Fruit fly (Drosophila melanogaster) whole organism, embryonic: ENCODE data around the gene CG3434.

Experiments used
- Asciz ChIP-seq: fragments of 200-800 bp; sonication (Bioruptor generic); optimal IDR thresholded peaks from 2 replicates; lab custom pipeline; 2017; ENCODE audit warnings: missing biosample characterization, mild to moderate bottlenecking, missing genetic modification characterization, missing genetic modification reagents
- CG10543 ChIP-seq: fragments of 200-800 bp; sonication (Bioruptor generic); optimal IDR thresholded peaks from 3 replicates; lab custom pipeline; 2017; ENCODE audit warnings: missing biosample characterization, mild to moderate bottlenecking, missing genetic modification characterization, moderate library complexity
- CG11085 ChIP-seq: fragments of 200-800 bp; sonication (Bioruptor generic); IDR thresholded peaks from 2 replicates; pipeline ENCODE4 v1.3.6; 2022; ENCODE audit warnings: missing biosample characterization, missing genetic modification characterization
- CG11723 ChIP-seq: fragments of 200-800 bp; sonication (Bioruptor generic); optimal IDR thresholded peaks from 2 replicates; lab custom pipeline; 2017; ENCODE audit warnings: missing biosample characterization, mild to moderate bottlenecking, missing genetic modification characterization
- CG12744 ChIP-seq: fragments of 200-800 bp; sonication (Bioruptor generic); optimal IDR thresholded peaks from 2 replicates; lab custom pipeline; 2016; ENCODE audit warnings: missing biosample characterization, missing genetic modification characterization
- CG13296 ChIP-seq: fragments of 200-800 bp; sonication (Bioruptor generic); optimal IDR thresholded peaks from 3 replicates; lab custom pipeline; 2018; ENCODE audit warnings: missing biosample characterization, mild to moderate bottlenecking, missing genetic modification characterization
- CG13894 ChIP-seq: fragments of 200-800 bp; sonication (Bioruptor generic); optimal IDR thresholded peaks from 3 replicates; lab custom pipeline; 2018; ENCODE audit warnings: missing biosample characterization, mild to moderate bottlenecking, missing genetic modification characterization, moderate library complexity
- CG15073 ChIP-seq: fragments of 200-800 bp; sonication (Bioruptor generic); optimal IDR thresholded peaks from 2 replicates; lab custom pipeline; 2016; ENCODE audit warnings: missing biosample characterization, missing genetic modification characterization
- CG16813 ChIP-seq: fragments of 200-800 bp; sonication (Bioruptor generic); IDR thresholded peaks from 3 replicates; pipeline ENCODE4 v1.3.6; 2022; ENCODE audit warnings: missing biosample characterization, missing genetic modification characterization; ENCODE audit not compliant: partially characterized antibody
- CG17829 ChIP-seq: fragments of 200-800 bp; optimal IDR thresholded peaks from 2 replicates; lab custom pipeline; 2019; ENCODE audit warnings: missing biosample characterization, mild to moderate bottlenecking, missing genetic modification characterization, moderate library complexity
- CG3065 ChIP-seq: fragments of 200-800 bp; sonication (Bioruptor generic); optimal IDR thresholded peaks from 2 replicates; lab custom pipeline; 2016; ENCODE audit warnings: missing biosample characterization, missing genetic modification characterization
- CG4424 ChIP-seq: fragments of 200-800 bp; sonication (Bioruptor generic); optimal IDR thresholded peaks from 3 replicates; lab custom pipeline; 2016; ENCODE audit warnings: missing biosample characterization, missing genetic modification characterization
- CG7839 ChIP-seq: fragments of 200-800 bp; sonication (Bioruptor generic); optimal IDR thresholded peaks from 3 replicates; lab custom pipeline; 2018; ENCODE audit warnings: missing biosample characterization, mild to moderate bottlenecking, missing genetic modification characterization, moderate library complexity
- Deaf1 ChIP-seq: fragments of 200-800 bp; optimal IDR thresholded peaks from 3 replicates; lab custom pipeline; 2019; ENCODE audit warnings: missing biosample characterization, mild to moderate bottlenecking, missing genetic modification characterization, moderate library complexity
- Dip3 ChIP-seq: fragments of 200-800 bp; sonication (Bioruptor generic); optimal IDR thresholded peaks from 3 replicates; lab custom pipeline; 2016; ENCODE audit warnings: missing biosample characterization, missing genetic modification characterization
- Dll ChIP-seq: fragments of 200-800 bp; sonication (Bioruptor generic); IDR thresholded peaks from 4 replicates; pipeline ENCODE4 v1.3.6; 2022; ENCODE audit warnings: missing biosample characterization, missing genetic modification characterization; ENCODE audit not compliant: partially characterized antibody
- Doc2 ChIP-seq: fragments of 200-800 bp; sonication (Bioruptor generic); IDR thresholded peaks from 2 replicates; pipeline ENCODE4 v1.3.6; 2022; ENCODE audit warnings: missing biosample characterization, missing genetic modification characterization
- Ets65A ChIP-seq: fragments of 200-800 bp; sonication (Bioruptor generic); peaks from one replicate; lab custom pipeline; 2016; ENCODE audit warnings: missing biosample characterization, missing genetic modification characterization
- Ets97D ChIP-seq: fragments of 200-800 bp; sonication (Bioruptor generic); optimal IDR thresholded peaks from 3 replicates; lab custom pipeline; 2016; ENCODE audit warnings: missing biosample characterization, missing genetic modification characterization
- Fer1 ChIP-seq: fragments of 200-800 bp; sonication (Bioruptor generic); optimal IDR thresholded peaks from 2 replicates; lab custom pipeline; 2017; ENCODE audit warnings: missing biosample characterization, mild to moderate bottlenecking, missing genetic modification characterization
- GATAe ChIP-seq: fragments of 200-800 bp; sonication (Bioruptor generic); conservative IDR thresholded peaks from 2 replicates; pipeline ENCODE4 v1.3.6; 2022; ENCODE audit warnings: missing biosample characterization, missing genetic modification characterization
- Hey ChIP-seq: fragments of 200-800 bp; sonication (Bioruptor generic); optimal IDR thresholded peaks from 3 replicates; lab custom pipeline; 2018; ENCODE audit warnings: missing biosample characterization, mild to moderate bottlenecking, missing genetic modification characterization
- HmgZ ChIP-seq: fragments of 200-800 bp; sonication (Bioruptor generic); optimal IDR thresholded peaks from 2 replicates; lab custom pipeline; 2018; ENCODE audit warnings: missing biosample characterization, mild to moderate bottlenecking, missing genetic modification characterization
- Hmx ChIP-seq: fragments of 200-800 bp; sonication (Bioruptor generic); optimal IDR thresholded peaks from 2 replicates; lab custom pipeline; 2016; ENCODE audit warnings: missing biosample characterization, missing genetic modification characterization
- Kr ChIP-seq: fragments of 200-800 bp; sonication (Bioruptor generic); optimal IDR thresholded peaks from 2 replicates; lab custom pipeline; 2017; ENCODE audit warnings: missing biosample characterization, mild to moderate bottlenecking, missing genetic modification characterization
- Med ChIP-seq: fragments of 200-800 bp; sonication (Bioruptor generic); peaks from one replicate; lab custom pipeline; 2016; ENCODE audit warnings: missing biosample characterization, missing genetic modification characterization, mild to moderate bottlenecking, inconsistent platforms, moderate library complexity
- Nf-YA ChIP-seq: fragments of 200-800 bp; sonication (Bioruptor generic); IDR thresholded peaks from 2 replicates; pipeline ENCODE4 v1.3.6; 2022; ENCODE audit warnings: missing biosample characterization, missing genetic modification characterization
- Nf-YB ChIP-seq: fragments of 200-800 bp; sonication (Bioruptor generic); optimal IDR thresholded peaks from 3 replicates; lab custom pipeline; 2019; ENCODE audit warnings: missing biosample characterization, mild to moderate bottlenecking, missing genetic modification characterization, moderate library complexity
- Nf-YC ChIP-seq: fragments of 200-800 bp; optimal IDR thresholded peaks from 3 replicates; lab custom pipeline; 2019; ENCODE audit warnings: missing biosample characterization, mild to moderate bottlenecking, missing genetic modification characterization, moderate library complexity
- Oli ChIP-seq: fragments of 200-800 bp; sonication (Bioruptor generic); optimal IDR thresholded peaks from 2 replicates; lab custom pipeline; 2018; ENCODE audit warnings: missing biosample characterization, mild to moderate bottlenecking, missing genetic modification characterization, moderate library complexity
- Rfx ChIP-seq: fragments of 200-800 bp; sonication (Bioruptor generic); IDR thresholded peaks from 2 replicates; pipeline ENCODE4 v1.3.6; 2022; ENCODE audit warnings: missing biosample characterization, missing genetic modification characterization
- Sox102F ChIP-seq: fragments of 200-800 bp; sonication (Bioruptor generic); optimal IDR thresholded peaks from 2 replicates; lab custom pipeline; 2018; ENCODE audit warnings: missing biosample characterization, mild to moderate bottlenecking, missing genetic modification characterization, moderate library complexity
- abd-A ChIP-seq: fragments of 200-800 bp; sonication (Bioruptor generic); optimal IDR thresholded peaks from 3 replicates; lab custom pipeline; 2019; ENCODE audit warnings: missing biosample characterization, mild to moderate bottlenecking, missing genetic modification characterization, moderate library complexity
- ac ChIP-seq: fragments of 200-800 bp; sonication (Bioruptor generic); optimal IDR thresholded peaks from 3 replicates; lab custom pipeline; 2017; ENCODE audit warnings: missing biosample characterization, mild to moderate bottlenecking, missing genetic modification characterization
- chinmo ChIP-seq: fragments of 200-800 bp; sonication (Bioruptor generic); IDR thresholded peaks from 4 replicates; pipeline ENCODE4 v1.3.6; 2022; ENCODE audit warnings: missing biosample characterization, missing genetic modification characterization; ENCODE audit not compliant: partially characterized antibody
- chm ChIP-seq: fragments of 200-800 bp; sonication (Bioruptor generic); IDR thresholded peaks from 2 replicates; pipeline ENCODE4 v1.3.6; 2022; ENCODE audit warnings: missing biosample characterization, missing genetic modification characterization
- crol ChIP-seq: fragments of 200-800 bp; sonication (Bioruptor generic); IDR thresholded peaks from 2 replicates; pipeline ENCODE4 v1.3.6; 2022; ENCODE audit warnings: missing biosample characterization, missing genetic modification characterization
- dan ChIP-seq: fragments of 200-800 bp; sonication (Bioruptor generic); IDR thresholded peaks from 2 replicates; pipeline ENCODE4 v1.3.6; 2022; ENCODE audit warnings: missing biosample characterization, missing genetic modification characterization
- en ChIP-seq: fragments of 200-800 bp; sonication (Bioruptor generic); optimal IDR thresholded peaks from 2 replicates; lab custom pipeline; 2016; ENCODE audit warnings: missing biosample characterization, missing genetic modification characterization
- exex ChIP-seq: fragments of 200-800 bp; sonication (Bioruptor generic); optimal IDR thresholded peaks from 4 replicates; lab custom pipeline; 2018; ENCODE audit warnings: missing biosample characterization, mild to moderate bottlenecking, missing genetic modification characterization, moderate library complexity
- hb ChIP-seq: fragments of 200-800 bp; sonication (Bioruptor generic); IDR thresholded peaks from 3 replicates; pipeline ENCODE4 v1.3.6; 2022; ENCODE audit warnings: missing biosample characterization, missing genetic modification characterization; ENCODE audit not compliant: partially characterized antibody
- insv ChIP-seq, 2 experiments: fragments of 200-800 bp; sonication (Bioruptor generic); optimal IDR thresholded peaks; 3 replicates each; lab custom pipeline; 2016 to 2018; ENCODE audit warnings: missing biosample characterization in 2 of 2, missing genetic modification characterization in 2 of 2
- lbe ChIP-seq: fragments of 200-800 bp; sonication (Bioruptor generic); optimal IDR thresholded peaks from 2 replicates; lab custom pipeline; 2016; ENCODE audit warnings: missing biosample characterization, mild to moderate bottlenecking, missing genetic modification characterization
- nerfin-2 ChIP-seq: fragments of 200-800 bp; sonication (Bioruptor generic); IDR thresholded peaks from 2 replicates; pipeline ENCODE4 v1.3.6; 2022; ENCODE audit warnings: missing biosample characterization, missing genetic modification characterization; ENCODE audit not compliant: partially characterized antibody
- peb ChIP-seq: fragments of 200-800 bp; sonication (Bioruptor generic); IDR thresholded peaks from 2 replicates; pipeline ENCODE4 v1.3.6; 2022; ENCODE audit warnings: missing biosample characterization, missing genetic modification characterization
- pzg ChIP-seq: fragments of 200-800 bp; sonication (Bioruptor generic); optimal IDR thresholded peaks from 3 replicates; lab custom pipeline; 2018; ENCODE audit warnings: missing biosample characterization, mild to moderate bottlenecking, missing genetic modification characterization, moderate library complexity
- sr ChIP-seq: fragments of 200-800 bp; sonication (Bioruptor generic); IDR thresholded peaks from 3 replicates; pipeline ENCODE4 v1.3.6; 2022; ENCODE audit warnings: missing biosample characterization, missing genetic modification characterization
- sug ChIP-seq: fragments of 200-800 bp; optimal IDR thresholded peaks from 2 replicates; lab custom pipeline; 2019; ENCODE audit warnings: missing biosample characterization, mild to moderate bottlenecking, missing genetic modification characterization, moderate library complexity
- wdn ChIP-seq: fragments of 200-800 bp; sonication (Bioruptor generic); IDR thresholded peaks from 2 replicates; pipeline ENCODE4 v1.3.6; 2022; ENCODE audit warnings: missing biosample characterization, missing genetic modification characterization

CG3434 gene

DNA sequence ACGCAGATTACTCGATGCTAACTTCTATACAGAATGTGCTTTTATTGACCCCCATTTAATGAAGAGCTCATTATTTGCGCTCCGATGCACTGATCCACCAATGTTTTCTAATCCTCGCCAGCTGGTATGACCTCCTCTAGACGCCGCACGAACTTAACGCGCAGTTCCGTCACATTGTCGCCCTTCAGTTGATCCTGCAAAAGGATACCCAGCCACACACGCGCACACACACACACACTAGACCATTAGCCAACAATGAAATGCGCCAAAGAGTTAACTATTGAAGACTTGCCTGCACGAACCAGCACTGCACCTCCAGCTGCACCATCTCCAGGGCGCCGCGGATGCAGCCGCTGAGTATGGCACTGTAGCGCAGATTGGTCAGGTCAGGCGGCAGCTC is 21.7 kb downstream of the CG3434 start:
- TF ChIP-seq Ets65A (GFP tag; lab: Kevin White, UChicago) (peak; percentile 68), Med (GFP tag; lab: Kevin White, UChicago) (peak; percentile 63), hb (GFP tag; lab: Robert Waterston, UW) (0 out of 3 replicates have a peak, but pooled peaks have one; percentile 28), CG16813 (GFP tag; lab: Robert Waterston, UW) (0 out of 3 replicates have a peak, but pooled peaks have one; percentile 36), chinmo (GFP tag; lab: Robert Waterston, UW) (0 out of 4 replicates have a peak, but pooled peaks have one; percentile 29), Nf-YC (tag; lab: Kevin White, UChicago) (no peak)

- TF ChIP-seq HmgZ (tag; lab: Kevin White, UChicago) = peak; percentile 13
- no peak for TF ChIP-seq Sox102F
- no peak for TF ChIP-seq Ets97D (GFP tag; lab: Kevin White, UChicago)
- TF ChIP-seq exex (tag; lab: Kevin White, UChicago) = peak; percentile 85
- no peak for TF ChIP-seq Dll (GFP tag; lab: Robert Waterston, UW)
- no peak for TF ChIP-seq wdn
- TF ChIP-seq abd-A (tag; lab: Kevin White, UChicago) = no peak
- TF ChIP-seq sr (GFP tag; lab: Robert Waterston, UW) = 0 out of 3 replicates have a peak, but pooled peaks have one; percentile 24
- no peak for TF ChIP-seq CG11085 (GFP tag; lab: Robert Waterston, UW)
- no peak for TF ChIP-seq Kr (GFP tag; lab: Kevin White, UChicago)
- peak; percentile 14; the same call in 1 of the 2 replicates for TF ChIP-seq Nf-YA (GFP tag; lab: Robert Waterston, UW)
- no peak for TF ChIP-seq nerfin-2 (GFP tag; lab: Robert Waterston, UW)
- no peak for TF ChIP-seq CG17829 (tag; lab: Kevin White, UChicago)
- TF ChIP-seq CG4424 (GFP tag; lab: Kevin White, UChicago) = no peak
- TF ChIP-seq Asciz (GFP tag; lab: Kevin White, UChicago) = no peak
- TF ChIP-seq Nf-YB (GFP tag; lab: Kevin White, UChicago) = peak; percentile 54
- no peak for TF ChIP-seq CG11723 (GFP tag; lab: Kevin White, UChicago)
- peak; percentile 17 for TF ChIP-seq CG10543
- TF ChIP-seq ac (GFP tag; lab: Kevin White, UChicago) = no peak
- peak; percentile 55 for TF ChIP-seq sug (tag; lab: Kevin White, UChicago)
- TF ChIP-seq CG7839 = no peak
- no peak for TF ChIP-seq crol (GFP tag; lab: Robert Waterston, UW)
- TF ChIP-seq GATAe (GFP tag; lab: Robert Waterston, UW) = peak; percentile 37; the same call in 1 of the 2 replicates
- no peak for TF ChIP-seq Hmx (GFP tag; lab: Kevin White, UChicago)
- TF ChIP-seq CG15073 (GFP tag; lab: Kevin White, UChicago) = no peak
- peak; percentile 57 for TF ChIP-seq Hey (tag; lab: Kevin White, UChicago)
- TF ChIP-seq chm = 0 out of 2 replicates have a peak, but pooled peaks have one; percentile 19
- TF ChIP-seq dan (GFP tag; lab: Robert Waterston, UW) = no peak
- no peak for TF ChIP-seq Rfx (GFP tag; lab: Robert Waterston, UW)
- peak; percentile 84 for TF ChIP-seq Nf-YC (tag; lab: Kevin White, UChicago)
- no peak for TF ChIP-seq CG13296 (GFP tag; lab: Kevin White, UChicago)
- TF ChIP-seq Fer1 = no peak
- no peak for TF ChIP-seq pzg (GFP tag; lab: Kevin White, UChicago)
- no peak for TF ChIP-seq peb (GFP tag; lab: Robert Waterston, UW)
- peak; percentile 85 for TF ChIP-seq Deaf1 (tag; lab: Kevin White, UChicago)
- TF ChIP-seq lbe (GFP tag; lab: Kevin White, UChicago) = no peak
- TF ChIP-seq Dip3 (GFP tag; lab: Kevin White, UChicago) = no peak
- TF ChIP-seq CG12744 (GFP tag; lab: Kevin White, UChicago) = no peak
- no peak for TF ChIP-seq en
- TF ChIP-seq Doc2 = no peak
- no peak for TF ChIP-seq insv (GFP tag; optimal IDR thresholded peaks at IDR 0.05; lab: Kevin White, UChicago)
- no peak for TF ChIP-seq CG13894 (tag; lab: Kevin White, UChicago)
- TF ChIP-seq CG3065 (GFP tag; lab: Kevin White, UChicago) = no peak
- no peak for TF ChIP-seq Oli (tag; lab: Kevin White, UChicago)
Observed at dm6 chr3L:9435831-9436230, 24.8 kb downstream of the CG3434 start.
